Worm (Caenorhabditis elegans) whole organism, late embryonic: Measurements from ENCODE around the gene srw-23.

ENCODE experiments used
- C38D4.7 ChIP-seq: fragments of 200-800 bp; sonication (Bioruptor generic); optimal IDR thresholded peaks from 2 replicates; lab custom pipeline; 2018; ENCODE audit warnings: mild to moderate bottlenecking, missing genetic modification characterization, moderate library complexity, missing compliant biosample characterization
- ama-1 ChIP-seq: fragments of 150-350 bp; optimal IDR thresholded peaks from 2 replicates; lab custom pipeline; 2014
- che-1 ChIP-seq: sonication (generic microtip); optimal IDR thresholded peaks from 2 replicates; lab custom pipeline; 2016; ENCODE audit warnings: mild to moderate bottlenecking, missing genetic modification characterization, missing compliant biosample characterization
- hlh-15 ChIP-seq: sonication (generic microtip); optimal IDR thresholded peaks from 2 replicates; lab custom pipeline; 2016; ENCODE audit warnings: missing genetic modification characterization, missing compliant biosample characterization
- lim-6 ChIP-seq: sonication (generic microtip); optimal IDR thresholded peaks from 2 replicates; lab custom pipeline; 2016; ENCODE audit warnings: missing genetic modification characterization, missing compliant biosample characterization
- lin-11 ChIP-seq: fragments of 200-800 bp; sonication (Bioruptor generic); optimal IDR thresholded peaks from 2 replicates; lab custom pipeline; 2018; ENCODE audit warnings: mild to moderate bottlenecking, missing genetic modification characterization, missing compliant biosample characterization
- madf-2 ChIP-seq: sonication (generic microtip); optimal IDR thresholded peaks from 2 replicates; lab custom pipeline; 2017; ENCODE audit warnings: missing genetic modification characterization, missing compliant biosample characterization
- nhr-11 ChIP-seq: fragments of 150-350 bp; optimal IDR thresholded peaks from 2 replicates; lab custom pipeline; 2014; ENCODE audit warnings: missing biosample characterization, missing genetic modification characterization
- nhr-232 ChIP-seq: sonication (generic microtip); optimal IDR thresholded peaks from 2 replicates; lab custom pipeline; 2016; ENCODE audit warnings: missing genetic modification characterization, missing compliant biosample characterization
- odd-2 ChIP-seq: sonication (generic microtip); optimal IDR thresholded peaks from 2 replicates; lab custom pipeline; 2017; ENCODE audit warnings: antibody characterized with exemption, mild to moderate bottlenecking, missing genetic modification characterization, missing compliant biosample characterization
- pha-4 ChIP-seq: fragments of 150-350 bp; optimal IDR thresholded peaks from 2 replicates; lab custom pipeline; 2018; ENCODE audit warnings: missing biosample characterization, missing genetic modification reagents, missing genetic modification characterization
- sox-4 ChIP-seq: sonication (generic microtip); optimal IDR thresholded peaks from 2 replicates; lab custom pipeline; 2017; ENCODE audit warnings: mild to moderate bottlenecking, missing genetic modification characterization, inconsistent platforms, missing compliant biosample characterization
- tbx-7 ChIP-seq: sonication (generic microtip); optimal IDR thresholded peaks from 2 replicates; lab custom pipeline; 2016; ENCODE audit warnings: missing genotype, missing genetic modification characterization, missing compliant biosample characterization

DNA sequence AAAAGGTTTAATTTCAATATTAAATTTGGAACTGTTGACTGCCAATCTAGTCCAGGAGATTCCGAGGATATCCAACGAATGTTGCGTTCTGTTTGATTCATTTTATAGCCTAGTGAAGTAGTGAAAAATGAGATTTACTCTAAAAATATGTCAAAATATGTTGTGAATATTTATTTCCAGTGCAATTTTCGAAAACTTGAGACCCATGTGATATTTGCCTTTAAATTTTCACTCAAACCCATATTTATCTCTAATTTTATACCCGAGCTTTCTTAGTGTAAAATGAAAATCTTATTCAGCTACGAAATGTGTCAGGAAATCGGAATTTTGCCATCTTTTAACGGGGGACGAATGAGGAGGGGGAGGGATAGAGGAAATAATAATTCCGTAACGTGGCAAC, 36.1 kb downstream of the srw-23 start, which contains the start of gene F09C6.16:
- TF ChIP-seq pha-4 (tag; lab: Kevin White, UChicago), result no peak
- no peak for TF ChIP-seq nhr-11
- TF ChIP-seq tbx-7, result no peak
- TF ChIP-seq ama-1, result no peak
- no peak for TF ChIP-seq C38D4.7 (GFP tag; lab: Kevin White, UChicago)
- no peak for TF ChIP-seq sox-4 (tag; lab: Kevin White, UChicago)
- TF ChIP-seq hlh-15 (tag; lab: Kevin White, UChicago), result no peak
- no peak for TF ChIP-seq madf-2 (tag; lab: Kevin White, UChicago)
- no peak for TF ChIP-seq nhr-232 (tag; lab: Kevin White, UChicago)
- no peak for TF ChIP-seq lin-11 (tag; lab: Kevin White, UChicago)
- TF ChIP-seq lim-6 (tag; lab: Kevin White, UChicago), result no peak
- no peak for TF ChIP-seq che-1 (tag; lab: Kevin White, UChicago)
- TF ChIP-seq odd-2 (tag; lab: Kevin White, UChicago), result no peak
